Worm (Caenorhabditis elegans) whole organism, mixed stage, embryonic: ENCODE measurements around the gene mam-7.

Experiments
- blmp-1 ChIP-seq: fragments of 150-350 bp; optimal IDR thresholded peaks from 2 replicates; lab custom pipeline; 2014; ENCODE audit warnings: missing biosample characterization, missing genetic modification characterization
- elt-3 ChIP-seq: fragments of 150-350 bp; optimal IDR thresholded peaks from 2 replicates; lab custom pipeline; 2014; ENCODE audit warnings: missing biosample characterization, missing genetic modification characterization
- lsy-2 ChIP-seq: fragments of 150-350 bp; optimal IDR thresholded peaks from 2 replicates; lab custom pipeline; 2014; ENCODE audit warnings: missing biosample characterization, missing genetic modification characterization
- pha-4 ChIP-seq: fragments of 150-350 bp; optimal IDR thresholded peaks from 2 replicates; lab custom pipeline; 2018; ENCODE audit warnings: missing biosample characterization, missing genetic modification reagents, missing genetic modification characterization
- unc-120 ChIP-seq: sonication (generic microtip); optimal IDR thresholded peaks from 2 replicates; lab custom pipeline; 2017; ENCODE audit warnings: missing genetic modification characterization, missing compliant biosample characterization; ENCODE audit not compliant: poor library complexity, severe bottlenecking
- unc-62 ChIP-seq: fragments of 150-350 bp; optimal IDR thresholded peaks from 2 replicates; lab custom pipeline; 2014; ENCODE audit warnings: missing biosample characterization, missing genetic modification reagents, missing genetic modification characterization

ce11 chrIII:9928777-9929176 lies 35.8 kb downstream of the mam-7 start, which contains the start of gene ttr-1:
- TF ChIP-seq lsy-2 (tag; lab: Kevin White, UChicago) (no peak), blmp-1 (tag; lab: Kevin White, UChicago) (no peak), pha-4 (tag; lab: Kevin White, UChicago) (no peak), elt-3 (no peak), unc-120 (tag; lab: Kevin White, UChicago) (no peak), unc-62 (GFP tag; lab: Kevin White, UChicago) (no peak)
